Fruit fly (Drosophila melanogaster): ENCODE results near the gene CG12171.
A peak's percentile ranks its signal among the peaks of the same experiment; 100 is the strongest.

The CG12171 gene

dm6 chr3R:5668928-5669739 lies 35.7 kb downstream of the CG12171 start, which contains the start of the genes Xe7 and Atg17:
Xe7 (minus strand) TSS chr3R:5669334.
Atg17 (plus strand) TSS chr3R:5669713.
- TF ChIP-seq Rel (GFP tag; optimal IDR thresholded peaks at IDR 0.05) (no peak), Rel (tag; optimal IDR thresholded peaks at IDR 0.05) (peak; percentile 61), HLH106 (tag; optimal IDR thresholded peaks at IDR 0.05) (peak; percentile 95), Abd-B (GFP tag; optimal IDR thresholded peaks at IDR 0.05) (no peak), psq (GFP tag; optimal IDR thresholded peaks at IDR 0.05) (peak; percentile 81), GATAd (GFP tag; optimal IDR thresholded peaks at IDR 0.05) (peak; percentile 85), Hr78 (GFP tag; optimal IDR thresholded peaks at IDR 0.05) (no peak), woc (GFP tag; optimal IDR thresholded peaks at IDR 0.05) (peak; percentile 68), usp (GFP tag; optimal IDR thresholded peaks at IDR 0.05) (no peak), pan (optimal IDR thresholded peaks at IDR 0.05) (no peak), foxo (GFP tag; optimal IDR thresholded peaks at IDR 0.05) (peak; percentile 19 to 94), lola (GFP tag; optimal IDR thresholded peaks at IDR 0.05) (no peak), jim (GFP tag; optimal IDR thresholded peaks at IDR 0.05) (no peak), Vsx2 (GFP tag; optimal IDR thresholded peaks at IDR 0.05; ENCODE audit: partially characterized antibody) (no peak), CrebA (GFP tag; optimal IDR thresholded peaks at IDR 0.05; ENCODE audit: borderline replicate concordance) (no peak), Jra (GFP tag; optimal IDR thresholded peaks at IDR 0.05) (peak; percentile 66), br (GFP tag; optimal IDR thresholded peaks at IDR 0.05) (peak; percentile 87), N (GFP tag; optimal IDR thresholded peaks at IDR 0.05) (no peak), rgr (GFP tag; optimal IDR thresholded peaks at IDR 0.05) (peak; percentile 91), Sp1 (GFP tag; optimal IDR thresholded peaks at IDR 0.05) (peak; percentile 88), sv (GFP tag; optimal IDR thresholded peaks at IDR 0.05) (peak; percentile 89), sage (GFP tag; optimal IDR thresholded peaks at IDR 0.05) (peak; percentile 54), Dif (GFP tag; optimal IDR thresholded peaks at IDR 0.05; ENCODE audit: partially characterized antibody) (no peak), Hnf4 (GFP tag; optimal IDR thresholded peaks at IDR 0.05) (peak; percentile 88), OdsH (GFP tag; optimal IDR thresholded peaks at IDR 0.05) (peak; percentile 86), h (GFP tag; optimal IDR thresholded peaks at IDR 0.05) (peak; percentile 90), dmrt93B (GFP tag; optimal IDR thresholded peaks at IDR 0.05) (peak; percentile 87), brk (GFP tag; optimal IDR thresholded peaks at IDR 0.05) (peak; percentile 77), ey (GFP tag; optimal IDR thresholded peaks at IDR 0.05) (peak; percentile 92), Myc (optimal IDR thresholded peaks at IDR 0.05) (peak; percentile 9), Mio (GFP tag; optimal IDR thresholded peaks at IDR 0.05) (no peak), tai (GFP tag; optimal IDR thresholded peaks at IDR 0.05) (no peak), Dfd (GFP tag; optimal IDR thresholded peaks at IDR 0.05) (peak; percentile 18), dsf (GFP tag; optimal IDR thresholded peaks at IDR 0.05; ENCODE audit: borderline replicate concordance) (peak; percentile 85), CG32264 (GFP tag; optimal IDR thresholded peaks at IDR 0.05) (peak; percentile 45), CG9705 (GFP tag; optimal IDR thresholded peaks at IDR 0.05) (peak; percentile 91), dl (GFP tag; optimal IDR thresholded peaks at IDR 0.05; ENCODE audit: insufficient read depth in 1 of 2, partially characterized antibody in 2 of 2) (no peak), Hr83 (GFP tag; optimal IDR thresholded peaks at IDR 0.05; ENCODE audit: poor library complexity, severe bottlenecking) (peak; percentile 31), fru (GFP tag; optimal IDR thresholded peaks at IDR 0.05) (peak; percentile 89)
